Worm (Caenorhabditis elegans): Measurements from ENCODE around the gene dnj-17.

dnj-17 gene

DNA sequence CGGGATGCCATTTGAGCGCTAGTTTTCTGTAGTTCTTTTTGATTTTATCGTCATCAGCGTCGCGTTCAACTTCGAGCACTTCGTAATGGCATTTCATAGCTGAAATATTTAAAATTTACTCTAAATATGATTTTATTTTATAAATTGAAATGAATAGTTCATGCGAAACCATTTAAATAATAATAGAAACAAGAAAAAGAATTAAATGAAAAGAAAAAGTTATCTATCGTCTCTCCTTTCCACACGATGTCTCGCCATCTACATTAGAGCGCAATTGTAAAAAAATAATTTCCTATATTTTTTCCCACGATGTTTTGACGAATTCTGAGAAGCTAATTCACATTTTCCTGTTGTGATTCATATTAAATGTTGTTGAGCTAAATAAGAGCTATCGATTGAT lies at the start of gene dnj-17:
dnj-17 (minus strand) TSS at position 101 of the 400 bp plus-strand sequence.
- TF ChIP-seq ama-1 (optimal IDR thresholded peaks at IDR 0.05) (no peak), B0310.2 (tag; optimal IDR thresholded peaks at IDR 0.05) (no peak), tbx-37 (GFP tag; conservative IDR thresholded peaks at IDR 0.05) (no peak), sea-1 (GFP tag; conservative IDR thresholded peaks at IDR 0.05) (no peak), tbx-11 (GFP tag; IDR thresholded peaks at IDR 0.05) (no peak), ceh-13 (GFP tag; optimal IDR thresholded peaks at IDR 0.05) (no peak), hmbx-1 (tag; optimal IDR thresholded peaks at IDR 0.05) (no peak), hnd-1 (tag; optimal IDR thresholded peaks at IDR 0.05) (no peak), aly-1 (tag; optimal IDR thresholded peaks at IDR 0.05) (no peak), F13C5.2 (tag; optimal IDR thresholded peaks at IDR 0.05) (no peak), pes-1 (GFP tag; IDR thresholded peaks at IDR 0.05) (no peak), ets-7 (tag; optimal IDR thresholded peaks at IDR 0.05) (no peak), scrt-1 (GFP tag; IDR thresholded peaks at IDR 0.05) (no peak), flt-1 (GFP tag; IDR thresholded peaks at IDR 0.05) (no peak), tra-4 (tag; optimal IDR thresholded peaks at IDR 0.05) (no peak), hmg-4 (GFP tag; optimal IDR thresholded peaks at IDR 0.05) (no peak), ceh-36 (tag; optimal IDR thresholded peaks at IDR 0.05) (no peak)

DNA sequence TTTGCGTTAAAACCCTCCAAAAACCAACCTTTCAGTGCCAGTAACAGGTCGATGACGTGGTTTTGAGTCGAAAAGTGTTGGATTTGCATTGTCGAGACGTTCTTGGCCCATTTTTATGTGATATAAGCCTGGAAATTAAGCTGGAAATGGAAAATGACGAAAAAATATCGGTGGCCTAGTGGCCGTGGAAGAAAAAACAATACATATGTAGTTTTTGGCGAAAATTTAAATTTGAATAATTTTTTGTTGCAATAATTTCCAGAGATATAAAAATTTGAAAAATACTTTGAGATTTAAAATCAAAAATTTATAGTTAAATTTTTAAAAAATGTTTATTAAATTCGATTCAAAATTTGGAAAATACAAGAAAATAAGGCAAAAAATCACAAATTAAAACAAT lies 46.3 kb upstream of the dnj-17 start, which contains the start of gene ciao-2B:
ciao-2B (minus strand) TSS at position 130 of the 400 bp plus-strand sequence.
- TF ChIP-seq scrt-1 (GFP tag; IDR thresholded peaks at IDR 0.05) (no peak), ceh-13 (GFP tag; optimal IDR thresholded peaks at IDR 0.05) (no peak), flt-1 (GFP tag; IDR thresholded peaks at IDR 0.05) (no peak), tbx-37 (GFP tag; conservative IDR thresholded peaks at IDR 0.05) (peak; percentile 35; the same call in 1 of the 2 replicates), pes-1 (GFP tag; IDR thresholded peaks at IDR 0.05) (no peak), tbx-11 (GFP tag; IDR thresholded peaks at IDR 0.05) (no peak), ets-7 (tag; optimal IDR thresholded peaks at IDR 0.05) (no peak)

DNA sequence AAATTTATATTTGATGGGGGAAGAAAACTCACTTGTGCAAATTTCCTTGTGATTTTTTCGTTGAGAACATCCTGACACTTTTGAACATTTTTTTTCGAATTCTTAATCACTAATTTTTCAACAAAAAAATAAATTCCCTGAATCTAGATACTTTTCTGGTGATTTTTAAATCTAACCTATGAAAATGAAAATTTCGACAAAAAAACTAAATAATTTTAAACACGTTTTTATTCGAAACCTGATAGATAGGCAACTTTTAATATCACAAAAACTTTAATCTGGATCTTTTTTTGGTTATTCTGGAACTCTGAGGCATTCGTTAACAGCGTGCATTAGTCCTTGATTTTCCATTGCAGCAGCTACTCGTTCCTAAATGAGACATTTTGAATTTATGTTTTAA lies 43.7 kb upstream of the dnj-17 start, which contains the start of gene F45G2.9:
F45G2.9 (minus strand) TSS at position 101 of the 400 bp plus-strand sequence.
- TF ChIP-seq ceh-36 (tag; optimal IDR thresholded peaks at IDR 0.05) = no peak
- TF ChIP-seq ets-7 (tag; optimal IDR thresholded peaks at IDR 0.05) = no peak
- TF ChIP-seq hmg-4 (GFP tag; optimal IDR thresholded peaks at IDR 0.05) = no peak
- no peak for TF ChIP-seq tra-4 (tag; optimal IDR thresholded peaks at IDR 0.05)
- no peak for TF ChIP-seq F13C5.2 (tag; optimal IDR thresholded peaks at IDR 0.05)
- TF ChIP-seq sea-1 (GFP tag; conservative IDR thresholded peaks at IDR 0.05) = no peak
- no peak for TF ChIP-seq hmbx-1 (tag; optimal IDR thresholded peaks at IDR 0.05)

DNA sequence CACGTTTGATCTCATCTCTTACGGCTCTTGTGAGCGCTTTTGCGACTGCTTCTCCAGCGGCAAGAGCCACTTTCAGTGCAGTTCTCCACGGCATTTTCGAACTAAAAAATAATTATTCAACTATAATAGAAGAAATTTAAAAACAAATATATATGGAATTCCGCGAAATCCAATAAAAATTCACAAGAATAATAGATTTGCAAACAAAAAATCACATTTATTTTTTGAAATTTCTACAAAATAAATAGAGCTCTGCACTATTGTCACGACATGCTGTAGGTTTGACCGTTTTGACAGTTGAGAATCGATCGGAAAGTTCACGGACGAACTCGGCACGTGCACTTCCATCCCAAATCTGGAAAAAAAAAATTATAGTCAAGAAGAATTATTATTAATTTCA lies 42.4 kb upstream of the dnj-17 start, which contains the start of gene F45G2.8:
F45G2.8 (minus strand) TSS at position 101 of the 400 bp plus-strand sequence.
- no peak for TF ChIP-seq aly-1 (tag; optimal IDR thresholded peaks at IDR 0.05)
- no peak for TF ChIP-seq hnd-1 (tag; optimal IDR thresholded peaks at IDR 0.05)

DNA sequence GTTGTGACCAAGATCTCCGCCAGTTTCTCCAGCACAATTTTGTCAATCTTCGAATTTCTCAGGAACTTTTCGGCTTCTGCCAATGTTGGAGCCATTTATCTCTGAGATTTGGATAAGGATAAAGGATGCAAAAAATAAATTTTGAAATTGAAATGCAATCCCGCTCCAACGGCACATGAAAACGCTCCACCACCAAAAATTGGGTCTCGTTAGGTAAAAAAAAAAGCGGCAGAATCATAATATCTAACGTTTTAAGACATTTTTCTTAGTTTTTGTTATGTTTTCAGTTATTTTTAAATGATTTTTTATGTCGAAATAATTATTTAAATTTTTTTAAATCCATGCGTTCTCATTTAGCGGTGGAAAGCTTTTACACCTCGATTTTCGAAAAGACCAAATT lies 41.3 kb upstream of the dnj-17 start, which contains the start of gene F45G2.7:
F45G2.7 (minus strand) TSS at position 101 of the 400 bp plus-strand sequence.
- TF ChIP-seq ceh-36 (tag; optimal IDR thresholded peaks at IDR 0.05) (no peak), tbx-11 (GFP tag; IDR thresholded peaks at IDR 0.05) (no peak), flt-1 (GFP tag; IDR thresholded peaks at IDR 0.05) (no peak), F13C5.2 (tag; optimal IDR thresholded peaks at IDR 0.05) (no peak)

DNA sequence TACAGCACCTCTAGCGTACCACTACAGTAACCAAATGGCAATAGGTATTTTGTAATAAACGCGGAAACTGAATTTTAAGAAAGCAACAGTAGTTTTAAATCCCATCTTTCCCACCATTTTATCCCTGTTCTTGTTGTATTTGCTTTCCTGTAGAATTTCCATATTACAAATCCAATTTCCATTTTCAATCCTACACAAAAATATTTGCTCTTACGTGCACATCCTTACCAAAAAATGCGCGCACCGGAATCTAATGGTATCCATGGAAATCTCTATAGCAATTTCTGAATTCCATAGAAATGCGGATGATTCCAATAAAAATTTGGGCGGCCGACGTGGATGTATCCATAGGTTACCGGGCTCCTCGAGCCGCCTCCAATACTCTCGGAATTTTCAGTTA lies 37.0 kb upstream of the dnj-17 start, which contains the start of gene trf-1:
trf-1 (plus strand) TSS at position 301 of the 400 bp plus-strand sequence.
- TF ChIP-seq tra-4 (tag; optimal IDR thresholded peaks at IDR 0.05) (no peak), hnd-1 (tag; optimal IDR thresholded peaks at IDR 0.05) (no peak), tbx-11 (GFP tag; IDR thresholded peaks at IDR 0.05) (no peak), ceh-36 (tag; optimal IDR thresholded peaks at IDR 0.05) (no peak), aly-1 (tag; optimal IDR thresholded peaks at IDR 0.05) (no peak), sea-1 (GFP tag; conservative IDR thresholded peaks at IDR 0.05) (no peak), pes-1 (GFP tag; IDR thresholded peaks at IDR 0.05) (no peak), tbx-37 (GFP tag; conservative IDR thresholded peaks at IDR 0.05) (no peak), hmbx-1 (tag; optimal IDR thresholded peaks at IDR 0.05) (no peak), ets-7 (tag; optimal IDR thresholded peaks at IDR 0.05) (no peak), ceh-13 (GFP tag; optimal IDR thresholded peaks at IDR 0.05) (no peak), B0310.2 (tag; optimal IDR thresholded peaks at IDR 0.05) (no peak), flt-1 (GFP tag; IDR thresholded peaks at IDR 0.05) (no peak)

DNA sequence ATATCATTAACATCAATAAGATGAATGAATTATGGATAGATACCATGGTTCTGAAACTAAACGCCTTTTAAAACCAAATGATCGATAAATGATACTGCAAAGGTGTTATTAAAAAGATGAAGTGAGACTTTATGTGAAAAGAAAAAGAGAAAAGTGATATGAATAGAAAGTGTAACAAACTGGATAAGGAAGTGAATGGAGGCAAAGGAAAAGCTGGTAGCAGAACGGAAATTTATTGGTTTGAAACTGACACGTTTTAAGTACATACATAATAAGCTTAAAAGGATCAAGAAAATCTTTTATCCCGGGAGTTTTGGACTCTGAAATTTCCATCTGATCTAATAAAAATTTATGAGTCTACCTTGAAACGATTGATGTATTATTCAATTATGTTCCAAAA lies 36.5 kb upstream of the dnj-17 start, which contains the start of gene bli-5:
bli-5 (minus strand) TSS at position 101 of the 400 bp plus-strand sequence.
- TF ChIP-seq ets-7 (tag; optimal IDR thresholded peaks at IDR 0.05) (no peak), hmg-4 (GFP tag; optimal IDR thresholded peaks at IDR 0.05) (no peak), hnd-1 (tag; optimal IDR thresholded peaks at IDR 0.05) (no peak), aly-1 (tag; optimal IDR thresholded peaks at IDR 0.05) (no peak), scrt-1 (GFP tag; IDR thresholded peaks at IDR 0.05) (no peak), tra-4 (tag; optimal IDR thresholded peaks at IDR 0.05) (no peak), F13C5.2 (tag; optimal IDR thresholded peaks at IDR 0.05) (no peak), ceh-36 (tag; optimal IDR thresholded peaks at IDR 0.05) (no peak), ama-1 (optimal IDR thresholded peaks at IDR 0.05) (no peak)

DNA sequence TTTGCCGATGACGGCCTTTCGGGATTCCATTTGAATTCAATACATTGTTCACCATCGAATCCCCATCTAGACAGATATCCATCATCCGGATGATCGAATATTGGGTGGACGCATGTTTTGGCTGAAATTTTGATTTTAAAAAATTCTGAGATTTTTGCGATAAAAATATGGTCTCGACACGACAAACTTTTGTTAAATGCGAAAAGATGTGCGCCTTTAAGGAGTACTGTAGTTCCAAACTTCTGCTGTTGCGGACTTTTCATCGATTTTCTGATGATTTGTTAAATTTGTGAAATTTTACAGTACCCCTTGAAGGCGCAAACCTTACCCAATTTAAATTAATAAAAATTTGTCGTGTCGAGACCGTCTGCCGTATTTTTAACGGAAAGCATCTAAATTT lies 34.7 kb upstream of the dnj-17 start:
- no peak for TF ChIP-seq hmg-4 (GFP tag; optimal IDR thresholded peaks at IDR 0.05)
- no peak for TF ChIP-seq ceh-13 (GFP tag; optimal IDR thresholded peaks at IDR 0.05)
- TF ChIP-seq tbx-37 (GFP tag; conservative IDR thresholded peaks at IDR 0.05) = no peak
- TF ChIP-seq pes-1 (GFP tag; IDR thresholded peaks at IDR 0.05) = no peak
- TF ChIP-seq flt-1 (GFP tag; IDR thresholded peaks at IDR 0.05) = no peak
- no peak for TF ChIP-seq scrt-1 (GFP tag; IDR thresholded peaks at IDR 0.05)
- TF ChIP-seq ceh-36 (tag; optimal IDR thresholded peaks at IDR 0.05) = no peak
- TF ChIP-seq F13C5.2 (tag; optimal IDR thresholded peaks at IDR 0.05) = no peak
- TF ChIP-seq aly-1 (tag; optimal IDR thresholded peaks at IDR 0.05) = no peak
- TF ChIP-seq B0310.2 (tag; optimal IDR thresholded peaks at IDR 0.05) = no peak
- no peak for TF ChIP-seq sea-1 (GFP tag; conservative IDR thresholded peaks at IDR 0.05)
